Fruit fly (Drosophila melanogaster) ovary, adult (tissue): ENCODE data around the gene CG31542.

Experiments
- CG17801 ChIP-seq: fragments of 200-800 bp; optimal IDR thresholded peaks from 2 replicates; lab custom pipeline; 2019; ENCODE audit warnings: missing biosample characterization, mild to moderate bottlenecking, missing genetic modification characterization, moderate library complexity; ENCODE audit not compliant: partially characterized antibody

CG31542 gene

dm6 chr3R:5392033-5392432 is 22.7 kb downstream of the CG31542 start:
- TF ChIP-seq CG17801 (GFP tag; lab: Kevin White, UChicago), result no peak

- TF ChIP-seq CG17801 (GFP tag; lab: Kevin White, UChicago), result no peak
Observed at dm6 chr3R:5392621-5393020, 23.3 kb downstream of the CG31542 start, which contains the start of gene kkv. TSS of gene kkv (minus strand) at chr3R:5392866.

DNA sequence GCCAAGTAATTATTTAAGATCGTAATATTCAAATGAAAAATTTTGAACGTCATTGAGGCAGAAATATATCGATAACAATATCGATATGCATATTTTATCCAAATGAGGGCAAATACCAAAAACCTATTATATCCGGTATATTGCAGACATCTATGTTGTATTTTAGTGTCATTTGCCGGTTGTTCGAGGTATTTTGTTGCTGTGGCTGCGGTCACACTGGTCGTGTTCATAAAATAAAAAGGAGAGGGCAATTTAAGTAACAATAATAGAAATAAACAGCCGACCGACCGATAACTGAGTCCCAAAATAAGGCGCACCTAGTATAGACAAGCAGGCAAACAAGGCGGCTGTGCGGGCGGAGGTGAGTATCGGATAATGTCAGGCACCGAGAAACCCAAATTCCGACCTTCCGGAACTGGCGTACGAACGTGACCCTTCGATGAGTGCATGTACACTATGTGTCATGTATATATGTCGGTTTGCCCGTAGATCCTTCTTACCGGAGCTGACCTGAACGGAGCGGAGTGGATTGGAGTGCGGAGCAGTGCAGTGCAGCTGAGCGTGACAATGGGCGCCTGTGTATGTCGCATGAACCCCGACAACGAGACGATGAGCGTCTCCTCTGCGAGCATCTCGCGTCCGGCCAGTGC is 24.5 kb downstream of the CG31542 start, which contains the start of gene CG1172:
CG1172 (plus strand) TSS at position 181 of the 650 bp plus-strand sequence.
- peak; percentile 39 for TF ChIP-seq CG17801 (GFP tag; lab: Kevin White, UChicago)

- no peak for TF ChIP-seq CG17801 (GFP tag; lab: Kevin White, UChicago)
Observed at dm6 chr3R:5395210-5395609, 25.9 kb downstream of the CG31542 start.

DNA sequence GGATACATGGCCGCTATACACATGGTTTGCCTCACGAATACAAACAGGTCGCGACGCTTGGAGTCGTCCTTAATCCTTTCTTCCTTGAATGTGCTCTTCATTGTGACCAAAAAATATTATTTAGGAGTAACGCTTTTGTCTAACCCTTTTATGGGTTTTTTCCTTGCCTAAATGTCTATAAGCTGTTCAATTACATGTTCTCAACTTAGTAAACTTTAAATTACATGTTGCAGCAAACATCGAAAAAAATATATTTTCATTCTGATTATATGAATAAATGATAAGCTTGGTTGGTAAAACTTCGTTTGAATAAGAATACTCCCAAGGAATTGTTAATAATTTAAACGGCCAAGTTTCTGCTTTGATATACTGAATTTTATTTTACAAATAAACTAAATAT is 29.8 kb downstream of the CG31542 start, which contains the start of gene Or83a:
Or83a (minus strand) TSS at position 101 of the 400 bp plus-strand sequence.
- no peak for TF ChIP-seq CG17801 (GFP tag; lab: Kevin White, UChicago)

DNA sequence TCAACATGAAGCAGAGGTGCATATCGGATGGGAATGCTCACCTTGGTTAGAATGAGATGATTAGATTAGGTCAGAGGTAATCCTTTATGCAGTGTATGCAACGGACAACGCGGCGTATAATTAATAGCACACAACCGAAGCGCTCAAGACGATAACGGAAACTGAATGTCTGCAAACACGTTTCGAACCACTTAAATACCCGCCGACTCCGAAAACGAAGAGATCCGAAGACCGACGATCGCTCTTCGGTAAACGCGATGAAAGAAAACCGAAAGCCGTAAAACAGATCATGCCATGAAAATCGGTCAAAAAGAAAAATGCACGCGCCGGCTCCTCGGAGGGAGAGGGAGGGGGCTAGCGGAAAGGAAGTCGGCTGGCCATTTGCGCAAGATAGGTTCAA is 34.6 kb downstream of the CG31542 start, which contains the start of gene CG2663:
CG2663 (minus strand) TSS at position 173 of the 400 bp plus-strand sequence.
- no peak for TF ChIP-seq CG17801 (GFP tag; lab: Kevin White, UChicago)

- TF ChIP-seq CG17801 (GFP tag; lab: Kevin White, UChicago), result no peak
Observed at dm6 chr3R:5412306-5412705, 43.0 kb downstream of the CG31542 start, which contains the start of gene Orco. TSS of gene Orco (minus strand) at chr3R:5412406.

- TF ChIP-seq CG17801 (GFP tag; lab: Kevin White, UChicago), result no peak
Observed at dm6 chr3R:5412987-5413386, 43.6 kb downstream of the CG31542 start.

DNA sequence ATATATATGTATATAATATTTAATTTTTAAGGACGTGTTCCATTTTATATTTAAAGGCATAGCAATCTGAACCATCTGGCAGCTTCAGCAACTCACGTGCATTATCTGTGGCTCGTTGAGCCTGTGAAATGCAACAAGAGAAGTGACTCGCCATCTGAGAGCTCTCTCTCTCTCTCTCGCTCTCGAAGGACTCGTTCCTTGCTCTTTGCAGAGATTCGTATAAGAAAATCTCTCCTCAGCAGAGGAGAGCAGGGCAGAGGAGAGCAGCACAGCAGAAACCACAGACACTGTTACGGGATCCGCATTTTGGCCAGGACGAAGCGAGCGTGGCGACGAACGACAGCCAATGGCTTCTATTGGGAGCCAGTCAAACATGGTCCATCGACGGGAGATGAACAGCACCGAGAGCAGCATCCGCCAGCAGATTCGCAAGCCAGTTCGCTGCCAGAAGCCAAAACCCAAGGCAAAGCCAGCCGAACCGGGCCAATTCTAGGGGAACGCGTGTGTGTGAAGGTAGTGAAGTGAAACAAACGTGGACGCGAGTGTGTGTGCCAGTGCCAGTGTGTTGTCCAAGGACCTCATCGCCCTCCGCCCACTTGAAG is 44.9 kb downstream of the CG31542 start, which contains the start of gene CG14669:
CG14669 (plus strand) TSS at position 381 of the 602 bp plus-strand sequence.
- no peak for TF ChIP-seq CG17801 (GFP tag; lab: Kevin White, UChicago)

DNA sequence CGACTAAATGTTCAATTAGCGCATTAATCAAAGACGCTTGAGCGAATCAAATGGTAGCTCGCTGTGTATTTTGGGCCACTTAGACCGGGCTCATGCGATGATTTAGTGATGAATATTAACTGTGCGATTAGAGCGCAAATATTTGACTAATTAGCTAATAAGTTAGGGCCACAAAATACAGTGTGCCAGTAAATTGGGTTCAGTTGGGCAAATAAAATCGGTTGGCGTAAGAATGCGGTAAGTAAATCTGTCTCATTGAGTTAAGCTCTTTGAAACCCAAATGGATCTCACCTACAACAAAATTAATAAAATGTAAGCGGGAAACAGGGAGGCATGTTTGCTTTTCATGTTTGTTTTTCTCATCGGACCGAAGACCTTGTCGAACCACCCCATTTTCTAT is 51.1 kb downstream of the CG31542 start:
- TF ChIP-seq CG17801 (GFP tag; lab: Kevin White, UChicago), result no peak
